Worm (Caenorhabditis elegans): Measurements from ENCODE around the gene B0564.2.
A peak's percentile ranks its signal among the peaks of the same experiment; 100 is the strongest.

B0564.2 gene

ce11 chrIV:13154391-13155283 is 47.2 kb downstream of the B0564.2 start, which contains the start of the genes crld-1 and msh-5:
Gene crld-1, minus strand, starts transcription at chrIV:13154441.
Gene msh-5, plus strand, starts transcription at chrIV:13155233.
- TF ChIP-seq crh-2 (tag; optimal IDR thresholded peaks at IDR 0.05) (no peak), nhr-25 (tag; optimal IDR thresholded peaks at IDR 0.05) (no peak), aly-2 (tag; optimal IDR thresholded peaks at IDR 0.05) (no peak), nhr-10 (tag; optimal IDR thresholded peaks at IDR 0.05) (no peak), nhr-129 (tag; optimal IDR thresholded peaks at IDR 0.05) (peak; percentile 44), unc-55 (GFP tag; optimal IDR thresholded peaks at IDR 0.05) (peak; percentile 2)
